Worm (Caenorhabditis elegans) whole organism, mixed stage, embryonic: ENCODE data around the gene nhr-72.

ENCODE experiments used
- M03D4.4 ChIP-seq: sonication (generic microtip); optimal IDR thresholded peaks from 2 replicates; lab custom pipeline; 2017; ENCODE audit warnings: mild to moderate bottlenecking, missing genetic modification characterization, missing compliant biosample characterization
- bed-3 ChIP-seq: fragments of 200-800 bp; sonication (Bioruptor generic); optimal IDR thresholded peaks from 3 replicates; lab custom pipeline; 2018; ENCODE audit warnings: mild to moderate bottlenecking, missing genetic modification characterization, moderate library complexity, missing compliant biosample characterization
- blmp-1 ChIP-seq: fragments of 150-350 bp; optimal IDR thresholded peaks from 2 replicates; lab custom pipeline; 2014; ENCODE audit warnings: missing biosample characterization, missing genetic modification characterization
- ceh-39 ChIP-seq: fragments of 150-350 bp; optimal IDR thresholded peaks from 2 replicates; lab custom pipeline; 2014; ENCODE audit warnings: missing biosample characterization, missing genetic modification characterization
- ceh-43 ChIP-seq: fragments of 200-800 bp; sonication (Bioruptor generic); optimal IDR thresholded peaks from 2 replicates; lab custom pipeline; 2018; ENCODE audit warnings: mild to moderate bottlenecking, missing genetic modification characterization, moderate library complexity, missing compliant biosample characterization
- ceh-83 ChIP-seq: fragments of 200-800 bp; sonication (Bioruptor generic); optimal IDR thresholded peaks from 2 replicates; lab custom pipeline; 2018; ENCODE audit warnings: mild to moderate bottlenecking, missing genetic modification characterization, missing compliant biosample characterization
- ces-1 ChIP-seq: fragments of 150-350 bp; optimal IDR thresholded peaks from 2 replicates; lab custom pipeline; 2014; ENCODE audit warnings: missing biosample characterization, missing genetic modification reagents, missing genetic modification characterization
- cnd-1 ChIP-seq: fragments of 200-800 bp; sonication (Bioruptor generic); optimal IDR thresholded peaks from 2 replicates; lab custom pipeline; 2018; ENCODE audit warnings: mild to moderate bottlenecking, missing genetic modification characterization, missing compliant biosample characterization
- drap-1 ChIP-seq: fragments of 200-800 bp; sonication (Bioruptor generic); optimal IDR thresholded peaks from 3 replicates; lab custom pipeline; 2018; ENCODE audit warnings: mild to moderate bottlenecking, missing genetic modification characterization, missing compliant biosample characterization
- elt-1 ChIP-seq: sonication (generic microtip); optimal IDR thresholded peaks from 2 replicates; lab custom pipeline; 2017; ENCODE audit warnings: missing genetic modification characterization, mild to moderate bottlenecking, missing compliant biosample characterization, antibody characterized with exemption, moderate library complexity, borderline replicate concordance; ENCODE audit not compliant: insufficient read depth
- elt-3 ChIP-seq: fragments of 150-350 bp; optimal IDR thresholded peaks from 2 replicates; lab custom pipeline; 2014; ENCODE audit warnings: missing biosample characterization, missing genetic modification characterization
- ham-2 ChIP-seq: fragments of 200-800 bp; sonication (Bioruptor generic); optimal IDR thresholded peaks from 2 replicates; lab custom pipeline; 2018; ENCODE audit warnings: mild to moderate bottlenecking, missing genetic modification characterization, missing compliant biosample characterization
- hlh-1 ChIP-seq: fragments of 150-350 bp; optimal IDR thresholded peaks from 2 replicates; lab custom pipeline; 2014; ENCODE audit warnings: missing biosample characterization, missing genetic modification reagents, missing genetic modification characterization
- lin-13 ChIP-seq: fragments of 150-350 bp; optimal IDR thresholded peaks from 2 replicates; lab custom pipeline; 2014; ENCODE audit warnings: missing biosample characterization, missing genetic modification characterization
- lin-32 ChIP-seq: fragments of 200-800 bp; sonication (Bioruptor generic); optimal IDR thresholded peaks from 2 replicates; lab custom pipeline; 2018; ENCODE audit warnings: mild to moderate bottlenecking, missing genetic modification characterization, missing compliant biosample characterization
- lsy-2 ChIP-seq: fragments of 150-350 bp; optimal IDR thresholded peaks from 2 replicates; lab custom pipeline; 2014; ENCODE audit warnings: missing biosample characterization, missing genetic modification characterization
- mab-5 ChIP-seq: fragments of 150-350 bp; optimal IDR thresholded peaks from 2 replicates; lab custom pipeline; 2014; ENCODE audit warnings: missing biosample characterization, missing genetic modification characterization
- mep-1 ChIP-seq: fragments of 150-350 bp; optimal IDR thresholded peaks from 2 replicates; lab custom pipeline; 2017; ENCODE audit warnings: missing biosample characterization, missing genetic modification reagents, missing genetic modification characterization, inconsistent platforms
- mls-2 ChIP-seq: sonication (generic microtip); optimal IDR thresholded peaks from 2 replicates; lab custom pipeline; 2016; ENCODE audit warnings: mild to moderate bottlenecking, missing genetic modification characterization, moderate library complexity, missing compliant biosample characterization
- nhr-12 ChIP-seq: fragments of 150-350 bp; optimal IDR thresholded peaks from 2 replicates; lab custom pipeline; 2014; ENCODE audit warnings: missing biosample characterization, missing genetic modification characterization
- nhr-237 ChIP-seq: fragments of 150-350 bp; optimal IDR thresholded peaks from 2 replicates; lab custom pipeline; 2014; ENCODE audit warnings: missing biosample characterization, missing genetic modification characterization
- nhr-28 ChIP-seq: fragments of 150-350 bp; optimal IDR thresholded peaks from 2 replicates; lab custom pipeline; 2014; ENCODE audit warnings: missing biosample characterization, missing genetic modification characterization
- pha-4 ChIP-seq: fragments of 150-350 bp; optimal IDR thresholded peaks from 2 replicates; lab custom pipeline; 2018; ENCODE audit warnings: missing biosample characterization, missing genetic modification reagents, missing genetic modification characterization
- sem-2 ChIP-seq: fragments of 200-800 bp; sonication (Bioruptor generic); optimal IDR thresholded peaks from 2 replicates; lab custom pipeline; 2018; ENCODE audit warnings: mild to moderate bottlenecking, missing genetic modification characterization, missing compliant biosample characterization
- snpc-4 ChIP-seq: fragments of 150-350 bp; optimal IDR thresholded peaks from 2 replicates; lab custom pipeline; 2014; ENCODE audit warnings: missing biosample characterization, missing genetic modification characterization
- sptf-1 ChIP-seq: sonication (generic microtip); optimal IDR thresholded peaks from 2 replicates; lab custom pipeline; 2017; ENCODE audit warnings: mild to moderate bottlenecking, missing genetic modification characterization, moderate library complexity, missing compliant biosample characterization
- tbx-8 ChIP-seq: fragments of 200-800 bp; sonication (Bioruptor generic); optimal IDR thresholded peaks from 2 replicates; lab custom pipeline; 2018; ENCODE audit warnings: mild to moderate bottlenecking, missing genetic modification characterization, moderate library complexity, missing compliant biosample characterization
- unc-120 ChIP-seq: sonication (generic microtip); optimal IDR thresholded peaks from 2 replicates; lab custom pipeline; 2017; ENCODE audit warnings: missing genetic modification characterization, missing compliant biosample characterization; ENCODE audit not compliant: poor library complexity, severe bottlenecking
- unc-39 ChIP-seq: fragments of 150-350 bp; optimal IDR thresholded peaks from 2 replicates; lab custom pipeline; 2014; ENCODE audit warnings: missing biosample characterization, missing genetic modification characterization
- unc-62 ChIP-seq: fragments of 150-350 bp; optimal IDR thresholded peaks from 2 replicates; lab custom pipeline; 2014; ENCODE audit warnings: missing biosample characterization, missing genetic modification reagents, missing genetic modification characterization
- zip-8 ChIP-seq: fragments of 150-350 bp; optimal IDR thresholded peaks from 2 replicates; lab custom pipeline; 2014; ENCODE audit warnings: missing biosample characterization, missing genetic modification characterization
- ztf-11 ChIP-seq: fragments of 150-350 bp; optimal IDR thresholded peaks from 2 replicates; lab custom pipeline; 2014; ENCODE audit warnings: missing biosample characterization, missing genetic modification characterization

The nhr-72 gene

DNA sequence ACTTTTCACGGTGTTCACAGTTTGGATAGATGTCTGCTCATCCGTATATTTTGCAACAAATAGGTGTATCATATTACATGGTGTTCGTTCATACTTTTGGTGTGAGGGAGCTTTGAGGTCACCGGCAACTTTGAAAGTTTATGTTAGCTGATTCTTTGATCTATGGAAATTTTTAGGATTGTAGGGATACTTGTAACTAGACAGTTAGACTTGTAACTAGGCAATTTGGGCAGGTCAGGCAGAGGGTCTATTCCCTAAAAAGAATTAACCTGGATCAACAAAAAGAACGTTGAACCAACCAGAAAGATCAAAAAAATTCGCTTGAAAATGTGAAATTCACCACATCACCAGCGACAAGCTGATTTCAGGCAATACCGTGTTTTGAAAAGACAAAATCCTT is 43.4 kb upstream of the nhr-72 start:
- TF ChIP-seq mep-1 (tag; lab: Kevin White, UChicago), result no peak

DNA sequence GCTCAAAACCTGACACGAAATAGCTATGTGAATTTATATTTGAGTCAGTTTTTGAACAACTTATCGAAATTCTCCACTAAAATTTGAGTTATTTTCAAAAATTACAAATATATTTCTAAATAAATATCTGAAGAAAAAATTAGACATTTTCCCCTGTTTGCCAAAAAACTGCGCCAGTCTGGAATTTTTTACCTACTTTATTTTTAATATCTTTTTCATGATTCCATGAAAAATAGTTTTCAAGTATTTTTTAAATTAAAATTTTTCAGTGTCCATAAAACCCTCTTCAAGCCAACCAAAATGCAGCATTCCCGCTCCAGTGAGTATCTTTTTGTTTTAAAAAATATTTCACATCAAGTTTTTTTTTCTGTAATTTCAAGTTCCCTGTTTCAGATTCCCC is 40.6 kb upstream of the nhr-72 start, which contains the start of gene F53C3.8:
Gene F53C3.8, plus strand, starts transcription at position 301 of the 400 bp plus-strand sequence.
- TF ChIP-seq ztf-11 (no peak), hlh-1 (tag; lab: Kevin White, UChicago) (no peak), zip-8 (tag; lab: Kevin White, UChicago) (no peak), unc-39 (tag; lab: Kevin White, UChicago) (no peak), unc-120 (tag; lab: Kevin White, UChicago) (no peak), bed-3 (GFP tag; lab: Kevin White, UChicago) (no peak), drap-1 (GFP tag; lab: Kevin White, UChicago) (no peak), nhr-12 (tag; lab: Kevin White, UChicago) (no peak), pha-4 (tag; lab: Kevin White, UChicago) (no peak), nhr-28 (no peak), snpc-4 (no peak), M03D4.4 (tag; lab: Kevin White, UChicago) (no peak), lin-13 (no peak)

DNA sequence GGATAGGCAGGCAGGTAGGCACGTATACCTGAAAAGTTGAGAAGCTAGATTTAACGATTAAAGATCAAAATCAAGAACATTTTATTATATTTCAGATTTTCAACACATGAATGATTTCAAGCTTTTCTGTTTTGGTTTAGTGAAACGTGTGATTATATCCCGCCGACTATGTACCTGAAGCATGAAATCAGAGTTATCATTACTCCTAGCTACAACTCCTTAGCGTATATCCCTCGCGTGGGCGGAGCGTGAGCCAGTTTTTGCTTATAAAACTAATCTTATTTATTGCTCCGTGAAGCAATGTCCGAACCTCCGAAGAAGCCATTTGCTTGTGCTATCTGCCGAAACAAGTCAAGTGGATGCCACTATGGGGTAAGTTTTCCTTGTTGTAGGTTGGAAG is 29.4 kb upstream of the nhr-72 start, which contains the start of gene nhr-166:
Gene nhr-166, plus strand, starts transcription at position 301 of the 400 bp plus-strand sequence.
- TF ChIP-seq mls-2 (tag; lab: Kevin White, UChicago) (no peak), nhr-12 (tag; lab: Kevin White, UChicago) (no peak), unc-120 (tag; lab: Kevin White, UChicago) (no peak), elt-3 (tag; lab: Kevin White, UChicago) (no peak), hlh-1 (tag; lab: Kevin White, UChicago) (no peak), bed-3 (GFP tag; lab: Kevin White, UChicago) (no peak), ces-1 (no peak), lin-32 (no peak), ham-2 (GFP tag; lab: Kevin White, UChicago) (no peak), blmp-1 (tag; lab: Kevin White, UChicago) (no peak), tbx-8 (GFP tag; lab: Kevin White, UChicago) (no peak), unc-62 (no peak), drap-1 (GFP tag; lab: Kevin White, UChicago) (no peak), pha-4 (tag; lab: Kevin White, UChicago) (no peak), ceh-83 (GFP tag; lab: Kevin White, UChicago) (no peak), nhr-28 (no peak), lsy-2 (tag; lab: Kevin White, UChicago) (no peak)

DNA sequence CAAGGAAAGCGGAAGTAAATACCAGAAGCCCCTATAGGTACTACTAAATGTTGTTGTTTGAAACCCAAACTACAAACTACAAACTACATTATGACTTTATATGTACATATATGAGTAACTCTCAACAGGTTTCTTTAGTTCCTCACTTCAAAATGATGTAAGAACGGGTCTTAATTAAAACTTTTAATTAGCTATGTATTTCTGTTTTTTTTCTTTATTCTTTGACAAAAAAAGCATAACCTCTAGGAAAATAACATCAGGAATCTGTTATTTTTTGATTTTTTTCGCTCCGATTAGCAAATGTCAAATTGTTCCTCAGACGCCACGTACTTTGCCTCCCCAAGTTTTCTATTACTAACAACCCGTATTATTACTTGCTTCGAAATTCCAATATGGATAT is 27.8 kb upstream of the nhr-72 start, which contains the start of gene srh-250:
Gene srh-250, plus strand, starts transcription at position 301 of the 400 bp plus-strand sequence.
- no peak for TF ChIP-seq sptf-1
- TF ChIP-seq ceh-39 (tag; lab: Kevin White, UChicago), result no peak
- TF ChIP-seq mep-1 (tag; lab: Kevin White, UChicago), result no peak
- no peak for TF ChIP-seq M03D4.4 (tag; lab: Kevin White, UChicago)
- TF ChIP-seq ceh-43 (GFP tag; lab: Kevin White, UChicago), result no peak
- no peak for TF ChIP-seq ces-1
- TF ChIP-seq snpc-4, result no peak
- no peak for TF ChIP-seq nhr-237 (tag; lab: Kevin White, UChicago)
- TF ChIP-seq elt-1 (tag; lab: Kevin White, UChicago), result no peak
- no peak for TF ChIP-seq unc-39 (tag; lab: Kevin White, UChicago)
- TF ChIP-seq cnd-1, result no peak
- no peak for TF ChIP-seq mab-5 (tag; lab: Kevin White, UChicago)
- no peak for TF ChIP-seq bed-3 (GFP tag; lab: Kevin White, UChicago)
- TF ChIP-seq mls-2 (tag; lab: Kevin White, UChicago), result no peak
- TF ChIP-seq drap-1 (GFP tag; lab: Kevin White, UChicago), result no peak
- no peak for TF ChIP-seq ceh-83 (GFP tag; lab: Kevin White, UChicago)
- no peak for TF ChIP-seq nhr-12 (tag; lab: Kevin White, UChicago)
- TF ChIP-seq unc-62, result no peak
- TF ChIP-seq lin-32, result no peak

DNA sequence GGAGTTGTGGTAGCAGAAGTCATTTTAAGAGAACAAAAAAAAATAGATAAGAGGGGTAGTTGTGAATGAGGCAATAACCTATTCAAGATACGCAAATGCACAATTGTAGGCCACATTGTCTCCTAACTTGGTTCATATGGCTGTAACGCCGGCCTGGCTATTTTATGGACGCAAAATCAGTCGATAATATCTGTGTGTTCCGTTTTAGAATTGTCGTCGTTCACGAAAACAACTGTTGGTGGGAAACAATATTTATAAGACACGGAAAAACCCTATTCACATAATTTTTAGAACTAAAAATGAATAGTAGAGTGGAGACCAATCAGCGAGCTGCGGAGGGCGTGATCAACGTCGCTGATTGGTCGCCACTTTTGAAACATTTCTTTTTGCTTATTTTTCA is 27.3 kb upstream of the nhr-72 start, which contains the start of gene sdz-7:
Gene sdz-7, minus strand, starts transcription at position 101 of the 400 bp plus-strand sequence.
- TF ChIP-seq sem-2 (no peak), zip-8 (tag; lab: Kevin White, UChicago) (no peak), unc-39 (tag; lab: Kevin White, UChicago) (no peak), unc-62 (no peak)
